Worm (Caenorhabditis elegans): ENCODE measurements around the gene sorb-1.

sorb-1 gene

ce11 chrIV:13707894-13708293 lies 42.2 kb upstream of the sorb-1 start (continued):
- TF ChIP-seq pqm-1 (tag; optimal IDR thresholded peaks at IDR 0.05) (peak; percentile 71), hlh-11 (tag; optimal IDR thresholded peaks at IDR 0.05) (peak; percentile 82), dmd-6 (GFP tag; IDR thresholded peaks at IDR 0.05) (peak; percentile 78; the same call in 1 of the 2 replicates), mdt-29 (GFP tag; IDR thresholded peaks at IDR 0.05) (no peak), nhr-6 (tag; optimal IDR thresholded peaks at IDR 0.05) (no peak)

- TF ChIP-seq zfp-3 (GFP tag; conservative IDR thresholded peaks at IDR 0.05) = no peak
- TF ChIP-seq jun-1 (tag; optimal IDR thresholded peaks at IDR 0.05) = no peak
- no peak for TF ChIP-seq hlh-11 (tag; optimal IDR thresholded peaks at IDR 0.05)
- TF ChIP-seq nhr-10 (tag; optimal IDR thresholded peaks at IDR 0.05) = no peak
- TF ChIP-seq ama-1 (optimal IDR thresholded peaks at IDR 0.05) = no peak
- TF ChIP-seq madf-9 (GFP tag; conservative IDR thresholded peaks at IDR 0.05) = no peak
- no peak for TF ChIP-seq ztf-11 (tag; optimal IDR thresholded peaks at IDR 0.05)
- TF ChIP-seq F49E8.2 (tag; optimal IDR thresholded peaks at IDR 0.05; ENCODE audit: borderline replicate concordance) = peak; percentile 41
- peak; percentile 98 for TF ChIP-seq snpc-1.2 (GFP tag; IDR thresholded peaks at IDR 0.05)
- no peak for TF ChIP-seq Y105C5A.15 (GFP tag; IDR thresholded peaks at IDR 0.05)
- no peak for TF ChIP-seq dmd-9 (GFP tag; IDR thresholded peaks at IDR 0.05)
- TF ChIP-seq lim-7 (GFP tag; IDR thresholded peaks at IDR 0.05) = no peak
Observed at ce11 chrIV:13709069-13709640, 41.0 kb upstream of the sorb-1 start.

ce11 chrIV:13710367-13710766 lies 39.8 kb upstream of the sorb-1 start:
- no peak for TF ChIP-seq mep-1 (tag; optimal IDR thresholded peaks at IDR 0.05)
- no peak for TF ChIP-seq ZK546.5 (tag; optimal IDR thresholded peaks at IDR 0.05)
- TF ChIP-seq pha-4 (GFP tag; IDR thresholded peaks at IDR 0.05) = no peak
- no peak for TF ChIP-seq pha-4 (tag; optimal IDR thresholded peaks at IDR 0.05)
- no peak for TF ChIP-seq zip-11 (GFP tag; IDR thresholded peaks at IDR 0.05)
- TF ChIP-seq aly-2 (tag; optimal IDR thresholded peaks at IDR 0.05) = no peak
- no peak for TF ChIP-seq ztf-11 (tag; optimal IDR thresholded peaks at IDR 0.05)
- TF ChIP-seq aha-1 (tag) = no peak
- TF ChIP-seq R02D3.7 (tag; optimal IDR thresholded peaks at IDR 0.05) = no peak
- TF ChIP-seq nhr-28 (tag; optimal IDR thresholded peaks at IDR 0.05) = no peak
- TF ChIP-seq skn-1 (tag; optimal IDR thresholded peaks at IDR 0.05) = no peak
- TF ChIP-seq dmd-8 (GFP tag; IDR thresholded peaks at IDR 0.05) = no peak
- TF ChIP-seq fkh-10 (GFP tag; optimal IDR thresholded peaks at IDR 0.05) = no peak

- TF ChIP-seq vab-7 (GFP tag; IDR thresholded peaks at IDR 0.05) (no peak), zip-11 (GFP tag; IDR thresholded peaks at IDR 0.05) (no peak), Y105C5A.15 (GFP tag; IDR thresholded peaks at IDR 0.05) (no peak), F37D6.2 (tag; optimal IDR thresholded peaks at IDR 0.05) (no peak), lin-38 (GFP tag; IDR thresholded peaks at IDR 0.05) (no peak), lin-1 (GFP tag; IDR thresholded peaks at IDR 0.05) (no peak), unc-39 (tag; optimal IDR thresholded peaks at IDR 0.05) (no peak), ceh-44 (GFP tag; IDR thresholded peaks at IDR 0.05) (no peak), snpc-1.2 (GFP tag; IDR thresholded peaks at IDR 0.05) (no peak), daf-16 (GFP tag; optimal IDR thresholded peaks at IDR 0.05) (no peak), daf-16 (tag; optimal IDR thresholded peaks at IDR 0.05) (no peak), nhr-11 (tag; optimal IDR thresholded peaks at IDR 0.05) (no peak), F49E8.2 (tag; optimal IDR thresholded peaks at IDR 0.05; ENCODE audit: borderline replicate concordance) (no peak), duxl-1 (tag; optimal IDR thresholded peaks at IDR 0.05; ENCODE audit: poor library complexity) (no peak), tra-1 (GFP tag; IDR thresholded peaks at IDR 0.05) (no peak), zip-2 (tag; optimal IDR thresholded peaks at IDR 0.05) (no peak), F44E2.7 (GFP tag; IDR thresholded peaks at IDR 0.05) (no peak), mep-1 (tag; optimal IDR thresholded peaks at IDR 0.05) (no peak), egl-27 (tag; optimal IDR thresholded peaks at IDR 0.05) (no peak), tag-97 (GFP tag; IDR thresholded peaks at IDR 0.05) (no peak), nhr-41 (GFP tag; IDR thresholded peaks at IDR 0.05) (no peak)
Observed at ce11 chrIV:13716279-13716678, 33.9 kb upstream of the sorb-1 start, which contains the start of gene C47A4.1. TSS of gene C47A4.1 (minus strand) at chrIV:13716379.

Measured in whole organism, L4 larva.